Worm (Caenorhabditis elegans) whole organism, early embryonic: Measurements from ENCODE around the gene gcy-34.

Experiments used
- B0310.2 ChIP-seq: sonication (generic microtip); optimal IDR thresholded peaks from 2 replicates; lab custom pipeline; 2016; ENCODE audit warnings: mild to moderate bottlenecking, missing genetic modification characterization, missing compliant biosample characterization
- F13C5.2 ChIP-seq: sonication (generic microtip); optimal IDR thresholded peaks from 2 replicates; lab custom pipeline; 2017; ENCODE audit warnings: mild to moderate bottlenecking, missing genetic modification characterization, inconsistent platforms, missing compliant biosample characterization
- ama-1 ChIP-seq: fragments of 150-350 bp; optimal IDR thresholded peaks from 2 replicates; lab custom pipeline; 2014
- ceh-13 ChIP-seq: fragments of 200-800 bp; sonication (Bioruptor generic); optimal IDR thresholded peaks from 2 replicates; lab custom pipeline; 2018; ENCODE audit warnings: mild to moderate bottlenecking, missing genetic modification characterization, missing compliant biosample characterization
- ets-7 ChIP-seq: sonication (generic microtip); optimal IDR thresholded peaks from 2 replicates; lab custom pipeline; 2016; ENCODE audit warnings: missing genotype, missing genetic modification characterization, missing compliant biosample characterization
- flt-1 ChIP-seq: fragments of 200-800 bp; sonication (Bioruptor generic); IDR thresholded peaks from 2 replicates; pipeline ENCODE4 v1.3.6; 2022; ENCODE audit warnings: missing genetic modification characterization, missing compliant biosample characterization
- hmbx-1 ChIP-seq: sonication (generic microtip); optimal IDR thresholded peaks from 2 replicates; lab custom pipeline; 2016; ENCODE audit warnings: mild to moderate bottlenecking, missing genetic modification characterization, missing compliant biosample characterization
- hmg-4 ChIP-seq: fragments of 200-800 bp; sonication (Bioruptor generic); optimal IDR thresholded peaks from 2 replicates; lab custom pipeline; 2018; ENCODE audit warnings: mild to moderate bottlenecking, missing genetic modification characterization, missing compliant biosample characterization
- pes-1 ChIP-seq: fragments of 200-800 bp; sonication (Bioruptor generic); IDR thresholded peaks from 2 replicates; pipeline ENCODE4 v1.3.6; 2022; ENCODE audit warnings: missing genetic modification reagents, missing genetic modification characterization, missing compliant biosample characterization
- scrt-1 ChIP-seq: fragments of 200-800 bp; sonication (Bioruptor generic); IDR thresholded peaks from 2 replicates; pipeline ENCODE4 v1.3.6; 2022; ENCODE audit warnings: missing genetic modification characterization, missing compliant biosample characterization
- tbx-11 ChIP-seq: fragments of 200-800 bp; sonication (Bioruptor generic); IDR thresholded peaks from 2 replicates; pipeline ENCODE4 v1.3.6; 2022; ENCODE audit warnings: missing genetic modification characterization, missing compliant biosample characterization
- tbx-37 ChIP-seq: fragments of 200-800 bp; sonication (Bioruptor generic); conservative IDR thresholded peaks from 2 replicates; pipeline ENCODE4 v1.3.6; 2022; ENCODE audit warnings: missing genetic modification reagents, missing genetic modification characterization, missing compliant biosample characterization

ce11 chrV:13380980-13381379, 4.7 kb downstream of the gcy-34 start, which contains the start of gene cpz-2:
- TF ChIP-seq ama-1 (lab: Kevin White, UChicago): no peak
- TF ChIP-seq pes-1 (GFP tag; lab: Robert Waterston, UW): no peak
- no peak for TF ChIP-seq F13C5.2 (tag; lab: Kevin White, UChicago)
- no peak for TF ChIP-seq scrt-1
- no peak for TF ChIP-seq flt-1 (GFP tag; lab: Robert Waterston, UW)
- no peak for TF ChIP-seq hmg-4 (GFP tag; lab: Kevin White, UChicago)
- TF ChIP-seq tbx-37 (GFP tag; lab: Robert Waterston, UW): no peak
- TF ChIP-seq ceh-13 (GFP tag; lab: Kevin White, UChicago): no peak
- no peak for TF ChIP-seq tbx-11 (GFP tag; lab: Robert Waterston, UW)
- TF ChIP-seq ets-7 (tag; lab: Kevin White, UChicago): no peak
- no peak for TF ChIP-seq B0310.2 (tag; lab: Kevin White, UChicago)
- no peak for TF ChIP-seq hmbx-1 (tag; lab: Kevin White, UChicago)
